Worm (Caenorhabditis elegans) whole organism, young adult: ENCODE measurements around the gene F46F5.10.
"Not testable (repeated sequence)": the region's sequence is repeated elsewhere in the genome, so short reads cannot be mapped to it uniquely, and the experiment has no call there.

Experiments
- B0019.2 ChIP-seq: fragments of 200-800 bp; sonication (Bioruptor generic); conservative IDR thresholded peaks from 2 replicates; pipeline ENCODE4 v1.3.6; 2022; ENCODE audit warnings: missing genetic modification reagents, missing genetic modification characterization, missing compliant biosample characterization
- B0035.1 ChIP-seq: sonication (generic microtip); optimal IDR thresholded peaks from 2 replicates; lab custom pipeline; 2016; ENCODE audit warnings: missing genetic modification characterization, mild to moderate bottlenecking, missing compliant biosample characterization, missing genotype, missing genetic modification reagents
- B0261.1 ChIP-seq: sonication (generic microtip); optimal IDR thresholded peaks from 2 replicates; lab custom pipeline; 2016; ENCODE audit warnings: mild to moderate bottlenecking, missing genetic modification characterization, moderate library complexity, missing compliant biosample characterization
- F37B4.10 ChIP-seq: fragments of 200-800 bp; sonication (Bioruptor generic); IDR thresholded peaks from 2 replicates; pipeline ENCODE4 v1.3.6; 2022; ENCODE audit warnings: missing genetic modification characterization, missing compliant biosample characterization
- F52B5.7 ChIP-seq: sonication (generic microtip); optimal IDR thresholded peaks from 2 replicates; lab custom pipeline; 2016; ENCODE audit warnings: mild to moderate bottlenecking, missing genetic modification characterization, missing compliant biosample characterization
- K12H6.12 ChIP-seq: fragments of 200-800 bp; sonication (Bioruptor generic); optimal IDR thresholded peaks from 2 replicates; lab custom pipeline; 2018; ENCODE audit warnings: mild to moderate bottlenecking, missing genetic modification characterization, missing compliant biosample characterization
- Y53G8AR.9 ChIP-seq: fragments of 200-800 bp; sonication (Bioruptor generic); conservative IDR thresholded peaks from 2 replicates; pipeline ENCODE4 v1.3.6; 2022; ENCODE audit warnings: missing genetic modification reagents, missing genetic modification characterization, missing compliant biosample characterization
- Y95B8A.8 ChIP-seq: fragments of 200-800 bp; sonication (Bioruptor generic); IDR thresholded peaks from 2 replicates; pipeline ENCODE4 v1.3.6; 2022; ENCODE audit warnings: missing genetic modification reagents, missing genetic modification characterization, missing compliant biosample characterization
- atf-7 ChIP-seq: sonication (generic microtip); optimal IDR thresholded peaks from 2 replicates; lab custom pipeline; 2017; ENCODE audit warnings: mild to moderate bottlenecking, missing genetic modification characterization, missing compliant biosample characterization
- athp-1 ChIP-seq: sonication (generic microtip); optimal IDR thresholded peaks from 2 replicates; lab custom pipeline; 2017; ENCODE audit warnings: mild to moderate bottlenecking, missing genetic modification characterization, missing compliant biosample characterization
- bed-1 ChIP-seq: fragments of 200-800 bp; sonication (Bioruptor generic); IDR thresholded peaks from 2 replicates; pipeline ENCODE4 v1.3.6; 2022; ENCODE audit warnings: missing genetic modification reagents, missing genetic modification characterization, missing compliant biosample characterization
- ceh-79 ChIP-seq: sonication (generic microtip); optimal IDR thresholded peaks from 2 replicates; lab custom pipeline; 2017; ENCODE audit warnings: mild to moderate bottlenecking, missing genetic modification characterization, missing compliant biosample characterization
- dox-1 ChIP-seq: fragments of 200-800 bp; sonication (Bioruptor generic); IDR thresholded peaks from 2 replicates; pipeline ENCODE4 v1.3.6; 2022; ENCODE audit warnings: missing genetic modification reagents, missing genetic modification characterization, missing compliant biosample characterization
- dpff-1 ChIP-seq: sonication (generic microtip); optimal IDR thresholded peaks from 2 replicates; lab custom pipeline; 2017; ENCODE audit warnings: mild to moderate bottlenecking, missing genetic modification characterization, missing compliant biosample characterization
- dpl-1 ChIP-seq: fragments of 150-350 bp; optimal IDR thresholded peaks from 2 replicates; lab custom pipeline; 2014; ENCODE audit warnings: missing biosample characterization, missing genetic modification reagents, missing genetic modification characterization
- efl-1 ChIP-seq: fragments of 150-350 bp; optimal IDR thresholded peaks from 2 replicates; lab custom pipeline; 2014; ENCODE audit warnings: missing biosample characterization, missing genetic modification reagents, missing genetic modification characterization
- gei-17 ChIP-seq: fragments of 200-800 bp; sonication (Bioruptor generic); optimal IDR thresholded peaks from 2 replicates; lab custom pipeline; 2018; ENCODE audit warnings: mild to moderate bottlenecking, missing genetic modification characterization, missing compliant biosample characterization
- let-607 ChIP-seq, 2 experiments: fragments of 200-800 bp in 1 of 2; sonication (Bioruptor generic) in 1 of 2; sonication (generic microtip) in 1 of 2; optimal IDR thresholded peaks; 2 replicates each; lab custom pipeline; 2016 to 2018; ENCODE audit warnings: mild to moderate bottlenecking in 2 of 2, missing compliant biosample characterization in 2 of 2, missing genetic modification characterization in 2 of 2, moderate library complexity in 2 of 2, missing genotype in 1 of 2
- lin-40 ChIP-seq: sonication (generic microtip); optimal IDR thresholded peaks from 2 replicates; lab custom pipeline; 2016; ENCODE audit warnings: missing genetic modification characterization, mild to moderate bottlenecking, missing compliant biosample characterization, missing genotype, missing genetic modification reagents
- lsl-1 ChIP-seq: fragments of 200-800 bp; sonication (Bioruptor generic); optimal IDR thresholded peaks from 2 replicates; lab custom pipeline; 2018; ENCODE audit warnings: mild to moderate bottlenecking, missing genetic modification characterization, moderate library complexity, missing compliant biosample characterization
- madf-3 ChIP-seq: fragments of 200-800 bp; sonication (Bioruptor generic); IDR thresholded peaks from 2 replicates; pipeline ENCODE4 v1.3.6; 2022; ENCODE audit warnings: missing genetic modification reagents, missing genetic modification characterization, missing compliant biosample characterization
- madf-6 ChIP-seq: fragments of 200-800 bp; sonication (Bioruptor generic); IDR thresholded peaks from 2 replicates; pipeline ENCODE4 v1.3.6; 2022; ENCODE audit warnings: missing genetic modification reagents, missing genetic modification characterization, missing compliant biosample characterization
- madf-8 ChIP-seq: fragments of 200-800 bp; sonication (Bioruptor generic); conservative IDR thresholded peaks from 2 replicates; pipeline ENCODE4 v1.3.6; 2022; ENCODE audit warnings: missing genetic modification reagents, missing genetic modification characterization, missing compliant biosample characterization
- nhr-120 ChIP-seq: fragments of 200-800 bp; sonication (Bioruptor generic); IDR thresholded peaks from 2 replicates; pipeline ENCODE4 v1.3.6; 2022; ENCODE audit warnings: missing genetic modification characterization, missing compliant biosample characterization
- nhr-90 ChIP-seq: sonication (generic microtip); optimal IDR thresholded peaks from 2 replicates; lab custom pipeline; 2016; ENCODE audit warnings: missing genotype, mild to moderate bottlenecking, missing genetic modification characterization, missing compliant biosample characterization
- rpc-1 ChIP-seq, 2 experiments: fragments of 150-350 bp in 1 of 2; sonication (generic microtip) in 1 of 2; optimal IDR thresholded peaks; 2 replicates each; lab custom pipeline; 2014 to 2018; ENCODE audit warnings: missing biosample characterization in 1 of 2, missing genetic modification characterization in 1 of 2, missing genetic modification reagents in 1 of 2, missing genotype in 1 of 2
- sdz-38 ChIP-seq: sonication (generic microtip); optimal IDR thresholded peaks from 2 replicates; lab custom pipeline; 2016; ENCODE audit warnings: missing genotype, missing genetic modification characterization, missing compliant biosample characterization
- tbp1 ChIP-seq: fragments of 200-800 bp; sonication (Bioruptor generic); optimal IDR thresholded peaks from 2 replicates; lab custom pipeline; 2018; ENCODE audit warnings: mild to moderate bottlenecking, missing genetic modification characterization, missing compliant biosample characterization
- unc-130 ChIP-seq: sonication (generic microtip); optimal IDR thresholded peaks from 2 replicates; lab custom pipeline; 2016; ENCODE audit warnings: missing genetic modification reagents, missing genetic modification characterization, missing compliant biosample characterization
- zfh-2 ChIP-seq: fragments of 200-800 bp; sonication (Bioruptor generic); conservative IDR thresholded peaks from 2 replicates; pipeline ENCODE4 v1.3.6; 2022; ENCODE audit warnings: missing genetic modification reagents, missing genetic modification characterization, missing compliant biosample characterization
- ztf-18 ChIP-seq: sonication (generic microtip); optimal IDR thresholded peaks from 2 replicates; lab custom pipeline; 2016; ENCODE audit warnings: missing genotype, mild to moderate bottlenecking, missing genetic modification characterization, missing compliant biosample characterization
- ztf-22 ChIP-seq: fragments of 200-800 bp; sonication (Bioruptor generic); optimal IDR thresholded peaks from 2 replicates; lab custom pipeline; 2018; ENCODE audit warnings: mild to moderate bottlenecking, missing genetic modification characterization, moderate library complexity, missing compliant biosample characterization

The F46F5.10 gene

ce11 chrII:820519-820918 is 3.1 kb upstream of the F46F5.10 start, which contains the start of gene F46F5.7:
Gene F46F5.7 (minus strand): TSS chrII:820619.
- TF ChIP-seq efl-1 (GFP tag; lab: Kevin White, UChicago), result no peak
- TF ChIP-seq atf-7, result no peak
- TF ChIP-seq lsl-1 (GFP tag; lab: Kevin White, UChicago), result no peak
- no peak for TF ChIP-seq dpl-1
- TF ChIP-seq tbp1 (GFP tag; lab: Kevin White, UChicago), result no peak
- TF ChIP-seq dox-1 (GFP tag; lab: Robert Waterston, UW), result no peak
- TF ChIP-seq madf-6, result no peak
- TF ChIP-seq K12H6.12 (tag; lab: Kevin White, UChicago), result no peak
- TF ChIP-seq B0035.1, result no peak
- TF ChIP-seq unc-130, result no peak

- TF ChIP-seq ceh-79 (tag; lab: Kevin White, UChicago), result no peak
- TF ChIP-seq zfh-2 (GFP tag; lab: Robert Waterston, UW), result no peak
- TF ChIP-seq B0261.1, result no peak
- no peak for TF ChIP-seq tbp1 (GFP tag; lab: Kevin White, UChicago)
- TF ChIP-seq Y95B8A.8 (GFP tag; lab: Robert Waterston, UW), result no peak
- no peak for TF ChIP-seq efl-1 (GFP tag; lab: Kevin White, UChicago)
Measured at ce11 chrII:821514-821913, 2.1 kb upstream of the F46F5.10 start, which contains the start of gene F46F5.8. Gene F46F5.8 (minus strand): TSS chrII:821614.

- TF ChIP-seq atf-7, ztf-22, gei-17: not testable (repeated sequence)
Measured at ce11 chrII:822730-823129, 899 bp upstream of the F46F5.10 start, which contains the start of gene msrp-4. Gene msrp-4 (minus strand): TSS chrII:822830.

ce11 chrII:825521-825920 is 1.9 kb downstream of the F46F5.10 start, which contains the start of gene F28A10.1:
Gene F28A10.1 (plus strand): TSS chrII:825821.
- no peak for TF ChIP-seq ztf-18 (tag; lab: Kevin White, UChicago)
- no peak for TF ChIP-seq dpff-1
- no peak for TF ChIP-seq madf-8 (GFP tag; lab: Robert Waterston, UW)
- TF ChIP-seq madf-3 (GFP tag; lab: Robert Waterston, UW), result no peak
- TF ChIP-seq athp-1, result no peak

- TF ChIP-seq lin-40 (tag; lab: Kevin White, UChicago) (no peak), tbp1 (GFP tag; lab: Kevin White, UChicago) (no peak), F37B4.10 (GFP tag; lab: Robert Waterston, UW) (no peak), zfh-2 (GFP tag; lab: Robert Waterston, UW) (no peak), sdz-38 (tag; lab: Kevin White, UChicago) (no peak), Y53G8AR.9 (GFP tag; lab: Robert Waterston, UW) (no peak), nhr-120 (GFP tag; lab: Robert Waterston, UW) (no peak), rpc-1 (optimal IDR thresholded peaks at IDR 0.05; lab: Kevin White, UChicago) (no peak), rpc-1 (tag; optimal IDR thresholded peaks at IDR 0.05; lab: Kevin White, UChicago) (no peak), let-607 (tag; optimal IDR thresholded peaks at IDR 0.05; lab: Kevin White, UChicago) (no peak)
Measured at ce11 chrII:838414-838813, 14.8 kb downstream of the F46F5.10 start, which contains the start of gene F28A10.8. Gene F28A10.8 (minus strand): TSS chrII:838514.

ce11 chrII:840131-840530 is 16.5 kb downstream of the F46F5.10 start, which contains the start of gene clc-33:
Gene clc-33 (plus strand): TSS chrII:840431.
- TF ChIP-seq bed-1 (no peak), nhr-90 (tag; lab: Kevin White, UChicago) (no peak), B0019.2 (GFP tag; lab: Robert Waterston, UW) (no peak), F52B5.7 (tag; lab: Kevin White, UChicago) (no peak)
